Worm (Caenorhabditis elegans): ENCODE data around the gene best-14.

The best-14 gene

ce11 chrV:10589774-10590528 is 32.2 kb downstream of the best-14 start, which contains the start of gene ttr-23:
Gene ttr-23 (minus strand): TSS chrV:10589860.
- TF ChIP-seq flh-1 (GFP tag; optimal IDR thresholded peaks at IDR 0.05) (no peak), bed-3 (GFP tag; optimal IDR thresholded peaks at IDR 0.05) (no peak), elt-1 (tag; optimal IDR thresholded peaks at IDR 0.05; ENCODE audit: borderline replicate concordance, insufficient read depth) (no peak), nhr-237 (tag; optimal IDR thresholded peaks at IDR 0.05) (no peak), unc-62 (GFP tag; optimal IDR thresholded peaks at IDR 0.05) (no peak), nhr-2 (tag; optimal IDR thresholded peaks at IDR 0.05) (no peak)

DNA sequence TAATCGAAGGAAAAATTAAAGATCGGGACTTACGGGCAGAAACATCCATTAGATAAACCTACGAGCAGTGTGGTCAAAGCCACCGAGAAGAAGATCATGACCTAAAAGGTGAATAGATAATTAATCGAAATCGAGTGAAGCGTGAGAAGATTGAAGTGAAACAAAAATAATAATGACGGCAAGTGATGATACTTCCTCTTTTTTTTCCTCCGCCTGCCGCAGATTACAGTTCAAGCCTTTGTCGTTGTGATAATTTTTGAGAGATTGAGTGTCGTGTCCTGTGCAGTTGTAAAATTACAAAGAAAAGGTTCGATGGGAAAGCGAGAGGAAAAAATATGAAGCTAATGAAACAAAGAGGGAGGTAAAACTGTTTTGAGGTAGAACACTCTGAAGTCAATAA is 34.7 kb downstream of the best-14 start, which contains the start of gene T21C9.9:
Gene T21C9.9, minus strand, starts transcription at position 101 of the 400 bp plus-strand sequence.
- TF ChIP-seq mep-1 (tag; optimal IDR thresholded peaks at IDR 0.05): no peak
- TF ChIP-seq unc-120 (tag; optimal IDR thresholded peaks at IDR 0.05; ENCODE audit: poor library complexity, severe bottlenecking): no peak
- no peak for TF ChIP-seq sem-2 (GFP tag; optimal IDR thresholded peaks at IDR 0.05)
- no peak for TF ChIP-seq mls-2 (tag; optimal IDR thresholded peaks at IDR 0.05)
- TF ChIP-seq ztf-11 (tag; optimal IDR thresholded peaks at IDR 0.05): no peak
- no peak for TF ChIP-seq unc-39 (tag; optimal IDR thresholded peaks at IDR 0.05)
- TF ChIP-seq hlh-1 (tag; optimal IDR thresholded peaks at IDR 0.05): no peak
- no peak for TF ChIP-seq nhr-76 (tag; optimal IDR thresholded peaks at IDR 0.05)
- no peak for TF ChIP-seq drap-1 (GFP tag; optimal IDR thresholded peaks at IDR 0.05)

- TF ChIP-seq nhr-76 (tag; optimal IDR thresholded peaks at IDR 0.05): no peak
- TF ChIP-seq cnd-1 (tag; optimal IDR thresholded peaks at IDR 0.05): no peak
- no peak for TF ChIP-seq mab-5 (tag; optimal IDR thresholded peaks at IDR 0.05)
- no peak for TF ChIP-seq nhr-28 (tag; optimal IDR thresholded peaks at IDR 0.05)
- no peak for TF ChIP-seq unc-62 (GFP tag; optimal IDR thresholded peaks at IDR 0.05)
- TF ChIP-seq zip-8 (tag; optimal IDR thresholded peaks at IDR 0.05): no peak
- TF ChIP-seq ham-2 (GFP tag; optimal IDR thresholded peaks at IDR 0.05): no peak
- TF ChIP-seq elt-3 (tag; optimal IDR thresholded peaks at IDR 0.05): no peak
Measured at ce11 chrV:10594810-10595209, 37.0 kb downstream of the best-14 start, which contains the start of gene T21C9.11. Gene T21C9.11 (minus strand): TSS chrV:10594910.

DNA sequence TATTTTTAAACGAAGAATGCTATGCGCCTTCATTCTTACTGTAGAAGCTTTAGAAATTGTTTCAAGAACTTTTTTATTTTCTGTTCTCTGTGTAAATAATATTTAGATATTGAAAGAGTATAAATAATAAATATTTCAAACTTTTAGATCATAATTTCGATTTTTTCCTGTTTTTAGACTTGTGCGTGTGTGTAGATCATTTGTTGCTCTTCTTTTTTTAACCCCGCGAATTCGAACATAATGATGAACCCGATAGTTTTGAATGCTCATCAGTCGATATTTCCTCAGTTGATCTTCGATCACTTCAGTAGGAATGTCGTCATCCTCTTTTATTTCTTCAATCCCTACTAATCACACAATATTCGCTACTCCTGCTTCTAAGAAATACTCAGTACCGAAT is 39.5 kb downstream of the best-14 start, which contains the start of gene T21C9.13:
Gene T21C9.13, plus strand, starts transcription at position 33 of the 400 bp plus-strand sequence.
- no peak for TF ChIP-seq nhr-12 (tag; optimal IDR thresholded peaks at IDR 0.05)
- no peak for TF ChIP-seq unc-62 (GFP tag; optimal IDR thresholded peaks at IDR 0.05)
- no peak for TF ChIP-seq nhr-237 (tag; optimal IDR thresholded peaks at IDR 0.05)
- TF ChIP-seq tbx-8 (GFP tag; optimal IDR thresholded peaks at IDR 0.05): no peak
- no peak for TF ChIP-seq pha-4 (tag; optimal IDR thresholded peaks at IDR 0.05)
- TF ChIP-seq M03D4.4 (tag; optimal IDR thresholded peaks at IDR 0.05): no peak
- no peak for TF ChIP-seq lin-13 (tag; optimal IDR thresholded peaks at IDR 0.05)
- TF ChIP-seq bed-3 (GFP tag; optimal IDR thresholded peaks at IDR 0.05): no peak
- TF ChIP-seq blmp-1 (tag; optimal IDR thresholded peaks at IDR 0.05): no peak
- TF ChIP-seq unc-39 (tag; optimal IDR thresholded peaks at IDR 0.05): no peak
- no peak for TF ChIP-seq mab-5 (tag; optimal IDR thresholded peaks at IDR 0.05)
- no peak for TF ChIP-seq ceh-83 (GFP tag; optimal IDR thresholded peaks at IDR 0.05)
- no peak for TF ChIP-seq ceh-43 (GFP tag; optimal IDR thresholded peaks at IDR 0.05)
- no peak for TF ChIP-seq sptf-1 (tag; optimal IDR thresholded peaks at IDR 0.05)
- TF ChIP-seq mep-1 (tag; optimal IDR thresholded peaks at IDR 0.05): no peak
- TF ChIP-seq ztf-11 (tag; optimal IDR thresholded peaks at IDR 0.05): no peak
- no peak for TF ChIP-seq lsy-2 (tag; optimal IDR thresholded peaks at IDR 0.05)
- TF ChIP-seq elt-1 (tag; optimal IDR thresholded peaks at IDR 0.05; ENCODE audit: borderline replicate concordance, insufficient read depth): no peak
- no peak for TF ChIP-seq hlh-1 (tag; optimal IDR thresholded peaks at IDR 0.05)

DNA sequence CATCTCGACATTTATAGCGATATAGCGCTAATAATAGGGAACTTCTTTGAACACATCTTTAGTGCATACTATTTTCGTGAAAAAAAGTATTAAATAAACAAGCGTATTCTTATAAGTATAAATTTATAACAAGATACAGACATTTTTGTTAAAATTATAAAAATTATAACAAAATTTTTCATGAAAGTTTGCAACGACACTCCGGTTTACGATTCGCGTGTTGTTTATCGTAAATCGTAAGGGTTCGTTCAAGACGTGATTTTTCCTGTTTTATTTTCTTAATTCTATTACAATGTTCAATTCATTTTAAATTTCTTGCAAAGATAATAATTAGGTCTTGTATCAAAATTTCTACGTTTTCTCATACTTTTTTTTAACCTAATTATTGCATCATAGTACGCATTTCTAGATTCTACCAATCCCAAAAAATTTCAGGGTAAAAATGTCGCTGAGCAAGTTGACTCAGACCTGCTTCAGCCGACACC is 40.9 kb downstream of the best-14 start, which contains the start of gene scpl-4:
Gene scpl-4, plus strand, starts transcription at position 435 of the 485 bp plus-strand sequence.
- peak; percentile 36 for TF ChIP-seq zip-8 (tag; optimal IDR thresholded peaks at IDR 0.05)
- no peak for TF ChIP-seq hlh-1 (tag; optimal IDR thresholded peaks at IDR 0.05)
- TF ChIP-seq ceh-39 (tag; optimal IDR thresholded peaks at IDR 0.05): no peak
- no peak for TF ChIP-seq lin-13 (tag; optimal IDR thresholded peaks at IDR 0.05)
- TF ChIP-seq nhr-28 (tag; optimal IDR thresholded peaks at IDR 0.05): no peak
